Fruit fly (Drosophila melanogaster) Kc167 (cell line): ENCODE results near the gene CG31431.

ENCODE experiments used
- Myc ChIP-seq: fragments of >200 bp; optimal IDR thresholded peaks from 2 replicates; lab custom pipeline; 2017; ENCODE audit warnings: missing external identifiers
- h ChIP-seq: fragments of >200 bp; optimal IDR thresholded peaks from 3 replicates; lab custom pipeline; 2018; ENCODE audit warnings: missing external identifiers
- psq ChIP-seq: fragments of >200 bp; optimal IDR thresholded peaks from 2 replicates; lab custom pipeline; 2017; ENCODE audit warnings: missing external identifiers

- no peak for TF ChIP-seq h (lab: Kevin White, UChicago)
- TF ChIP-seq psq (lab: Kevin White, UChicago), result no peak
- TF ChIP-seq Myc (lab: Kevin White, UChicago), result no peak
These were observed 41.0 kb downstream of the CG31431 start, which contains the start of gene Qsox3 for dm6 chr3R:21911516-21911915.
